Worm (Caenorhabditis elegans): ENCODE measurements around the gene flp-12.
A peak's percentile ranks its signal among the peaks of the same experiment; 100 is the strongest.

The flp-12 gene

ce11 chrX:4588462-4588861, 3.7 kb downstream of the flp-12 start, which contains the start of gene lnp-1:
Gene lnp-1, plus strand, starts transcription at chrX:4588762.
- TF ChIP-seq F13C5.2 (tag; optimal IDR thresholded peaks at IDR 0.05) (no peak), ets-7 (tag; optimal IDR thresholded peaks at IDR 0.05) (no peak), ceh-36 (tag; optimal IDR thresholded peaks at IDR 0.05) (no peak), hmbx-1 (tag; optimal IDR thresholded peaks at IDR 0.05) (no peak), tbx-37 (GFP tag; conservative IDR thresholded peaks at IDR 0.05) (no peak), tbx-11 (GFP tag; IDR thresholded peaks at IDR 0.05) (no peak), flt-1 (GFP tag; IDR thresholded peaks at IDR 0.05) (no peak), B0310.2 (tag; optimal IDR thresholded peaks at IDR 0.05) (no peak), aly-1 (tag; optimal IDR thresholded peaks at IDR 0.05) (no peak), ama-1 (optimal IDR thresholded peaks at IDR 0.05) (no peak), pes-1 (GFP tag; IDR thresholded peaks at IDR 0.05) (no peak), sea-1 (GFP tag; conservative IDR thresholded peaks at IDR 0.05) (no peak), ceh-13 (GFP tag; optimal IDR thresholded peaks at IDR 0.05) (no peak), tra-4 (tag; optimal IDR thresholded peaks at IDR 0.05) (no peak)

ce11 chrX:4587934-4588333, 4.2 kb downstream of the flp-12 start:
- TF ChIP-seq ceh-36 (tag; optimal IDR thresholded peaks at IDR 0.05) (no peak), ets-7 (tag; optimal IDR thresholded peaks at IDR 0.05) (no peak), sea-1 (GFP tag; conservative IDR thresholded peaks at IDR 0.05) (no peak), tbx-37 (GFP tag; conservative IDR thresholded peaks at IDR 0.05) (no peak), B0310.2 (tag; optimal IDR thresholded peaks at IDR 0.05) (no peak), tra-4 (tag; optimal IDR thresholded peaks at IDR 0.05) (no peak), hmbx-1 (tag; optimal IDR thresholded peaks at IDR 0.05) (no peak), tbx-11 (GFP tag; IDR thresholded peaks at IDR 0.05) (no peak), aly-1 (tag; optimal IDR thresholded peaks at IDR 0.05) (no peak), scrt-1 (GFP tag; IDR thresholded peaks at IDR 0.05) (no peak), ama-1 (optimal IDR thresholded peaks at IDR 0.05) (no peak)

DNA sequence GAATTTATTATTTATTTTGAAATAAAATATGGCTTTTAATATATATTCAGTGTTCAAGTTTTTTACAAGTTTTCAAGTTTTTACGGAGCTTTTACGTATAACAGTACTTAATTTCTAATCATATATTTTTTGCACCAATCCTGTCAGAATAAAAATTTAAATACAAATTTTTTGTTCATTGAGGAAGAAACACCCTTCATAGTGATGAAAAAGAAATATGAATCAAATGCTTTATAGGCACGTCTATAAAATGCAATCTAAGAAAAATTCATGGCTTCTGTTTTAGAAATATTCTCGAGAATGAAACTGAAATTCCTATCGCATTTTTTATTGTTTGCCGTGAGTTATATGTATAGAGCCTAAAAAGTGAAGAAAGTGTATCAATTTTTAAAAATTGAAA, 5.5 kb downstream of the flp-12 start, which contains the start of gene C05E11.2:
TSS of gene C05E11.2 (plus strand) at position 301 of the 400 bp plus-strand sequence.
- TF ChIP-seq scrt-1 (GFP tag; IDR thresholded peaks at IDR 0.05) = no peak
- no peak for TF ChIP-seq hnd-1 (tag; optimal IDR thresholded peaks at IDR 0.05)
- no peak for TF ChIP-seq ceh-36 (tag; optimal IDR thresholded peaks at IDR 0.05)
- no peak for TF ChIP-seq F13C5.2 (tag; optimal IDR thresholded peaks at IDR 0.05)
- TF ChIP-seq hmbx-1 (tag; optimal IDR thresholded peaks at IDR 0.05) = no peak
- TF ChIP-seq ets-7 (tag; optimal IDR thresholded peaks at IDR 0.05) = no peak
- TF ChIP-seq pes-1 (GFP tag; IDR thresholded peaks at IDR 0.05) = no peak
- TF ChIP-seq sea-1 (GFP tag; conservative IDR thresholded peaks at IDR 0.05) = no peak
- no peak for TF ChIP-seq flt-1 (GFP tag; IDR thresholded peaks at IDR 0.05)
- TF ChIP-seq ama-1 (optimal IDR thresholded peaks at IDR 0.05) = no peak
- no peak for TF ChIP-seq hmg-4 (GFP tag; optimal IDR thresholded peaks at IDR 0.05)
- TF ChIP-seq aly-1 (tag; optimal IDR thresholded peaks at IDR 0.05) = no peak
- no peak for TF ChIP-seq B0310.2 (tag; optimal IDR thresholded peaks at IDR 0.05)
- TF ChIP-seq tra-4 (tag; optimal IDR thresholded peaks at IDR 0.05) = no peak
- TF ChIP-seq ceh-13 (GFP tag; optimal IDR thresholded peaks at IDR 0.05) = no peak
- TF ChIP-seq tbx-11 (GFP tag; IDR thresholded peaks at IDR 0.05) = no peak

DNA sequence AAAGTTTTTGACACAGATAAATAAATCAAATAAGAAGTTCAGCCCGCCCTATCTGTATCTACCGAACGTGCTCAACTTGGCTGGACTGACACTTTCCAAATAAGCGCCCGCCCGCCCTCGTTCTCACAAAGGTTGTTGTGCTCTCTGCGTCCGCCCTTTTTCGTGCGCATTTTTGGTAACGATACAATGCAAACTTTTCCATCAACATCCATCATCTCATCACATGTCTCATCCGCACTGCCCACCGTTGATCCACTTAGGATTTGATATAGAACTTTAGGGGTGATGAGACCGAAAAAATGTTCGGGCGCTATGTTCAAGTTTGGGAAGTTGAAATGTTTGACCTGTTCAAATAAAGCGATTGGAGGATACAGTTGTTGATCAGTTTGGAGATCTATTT, 6.6 kb downstream of the flp-12 start, which contains the start of gene C05E11.7:
TSS of gene C05E11.7 (minus strand) at position 101 of the 400 bp plus-strand sequence.
- TF ChIP-seq F13C5.2 (tag; optimal IDR thresholded peaks at IDR 0.05) = no peak
- no peak for TF ChIP-seq scrt-1 (GFP tag; IDR thresholded peaks at IDR 0.05)
- TF ChIP-seq tbx-37 (GFP tag; conservative IDR thresholded peaks at IDR 0.05) = no peak
- no peak for TF ChIP-seq ceh-36 (tag; optimal IDR thresholded peaks at IDR 0.05)
- TF ChIP-seq tra-4 (tag; optimal IDR thresholded peaks at IDR 0.05) = no peak
- TF ChIP-seq hnd-1 (tag; optimal IDR thresholded peaks at IDR 0.05) = no peak
- TF ChIP-seq B0310.2 (tag; optimal IDR thresholded peaks at IDR 0.05) = no peak
- no peak for TF ChIP-seq ets-7 (tag; optimal IDR thresholded peaks at IDR 0.05)
- no peak for TF ChIP-seq tbx-11 (GFP tag; IDR thresholded peaks at IDR 0.05)
- TF ChIP-seq aly-1 (tag; optimal IDR thresholded peaks at IDR 0.05) = no peak
- no peak for TF ChIP-seq ceh-13 (GFP tag; optimal IDR thresholded peaks at IDR 0.05)

DNA sequence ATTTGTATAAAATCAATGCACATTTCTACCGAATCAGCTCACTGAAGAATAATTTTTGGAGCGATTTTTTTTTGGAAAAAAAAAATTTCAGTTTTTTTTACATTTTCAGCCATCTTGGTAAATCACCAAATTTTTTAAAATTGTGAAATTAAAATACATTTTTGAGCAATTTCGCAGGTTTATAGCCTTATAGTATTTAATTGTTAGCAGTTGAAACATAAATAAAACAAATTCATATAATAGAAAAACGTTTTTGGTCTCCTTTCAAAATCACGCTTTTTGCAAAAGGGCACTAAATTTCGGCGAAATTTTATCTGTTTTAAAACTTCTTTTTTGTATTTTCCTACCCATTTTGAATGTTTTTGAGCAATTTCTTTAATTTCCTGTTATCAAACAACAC, 13.6 kb downstream of the flp-12 start:
- TF ChIP-seq tbx-11 (GFP tag; IDR thresholded peaks at IDR 0.05) (no peak), hmg-4 (GFP tag; optimal IDR thresholded peaks at IDR 0.05) (no peak), F13C5.2 (tag; optimal IDR thresholded peaks at IDR 0.05) (no peak), ama-1 (optimal IDR thresholded peaks at IDR 0.05) (no peak), ets-7 (tag; optimal IDR thresholded peaks at IDR 0.05) (no peak), tra-4 (tag; optimal IDR thresholded peaks at IDR 0.05) (no peak), pes-1 (GFP tag; IDR thresholded peaks at IDR 0.05) (no peak), ceh-13 (GFP tag; optimal IDR thresholded peaks at IDR 0.05) (no peak), hmbx-1 (tag; optimal IDR thresholded peaks at IDR 0.05) (no peak), aly-1 (tag; optimal IDR thresholded peaks at IDR 0.05) (no peak), B0310.2 (tag; optimal IDR thresholded peaks at IDR 0.05) (no peak)

- TF ChIP-seq pes-1 (GFP tag; IDR thresholded peaks at IDR 0.05) (no peak), tbx-37 (GFP tag; conservative IDR thresholded peaks at IDR 0.05) (no peak), ceh-13 (GFP tag; optimal IDR thresholded peaks at IDR 0.05) (no peak), F13C5.2 (tag; optimal IDR thresholded peaks at IDR 0.05) (no peak), flt-1 (GFP tag; IDR thresholded peaks at IDR 0.05) (no peak), ama-1 (optimal IDR thresholded peaks at IDR 0.05) (no peak), hmbx-1 (tag; optimal IDR thresholded peaks at IDR 0.05) (no peak), sea-1 (GFP tag; conservative IDR thresholded peaks at IDR 0.05) (no peak), ceh-36 (tag; optimal IDR thresholded peaks at IDR 0.05) (no peak), aly-1 (tag; optimal IDR thresholded peaks at IDR 0.05) (no peak), tra-4 (tag; optimal IDR thresholded peaks at IDR 0.05) (no peak), hmg-4 (GFP tag; optimal IDR thresholded peaks at IDR 0.05) (no peak), hnd-1 (tag; optimal IDR thresholded peaks at IDR 0.05) (no peak)
Observed at ce11 chrX:4577941-4578340, 14.2 kb downstream of the flp-12 start, which contains the start of gene C05E11.3. Gene C05E11.3, plus strand, starts transcription at chrX:4578241.

- no peak for TF ChIP-seq ceh-13 (GFP tag; optimal IDR thresholded peaks at IDR 0.05)
- no peak for TF ChIP-seq ama-1 (optimal IDR thresholded peaks at IDR 0.05)
- TF ChIP-seq tra-4 (tag; optimal IDR thresholded peaks at IDR 0.05) = no peak
- no peak for TF ChIP-seq sea-1 (GFP tag; conservative IDR thresholded peaks at IDR 0.05)
- TF ChIP-seq pes-1 (GFP tag; IDR thresholded peaks at IDR 0.05) = 0 out of 2 replicates have a peak, but pooled peaks have one; percentile 45
- no peak for TF ChIP-seq tbx-37 (GFP tag; conservative IDR thresholded peaks at IDR 0.05)
- peak; percentile 70 for TF ChIP-seq hmg-4 (GFP tag; optimal IDR thresholded peaks at IDR 0.05)
- no peak for TF ChIP-seq B0310.2 (tag; optimal IDR thresholded peaks at IDR 0.05)
- TF ChIP-seq F13C5.2 (tag; optimal IDR thresholded peaks at IDR 0.05) = peak; percentile 43
Observed at ce11 chrX:4576272-4576671, 15.9 kb downstream of the flp-12 start.

Measured in whole organism, early embryonic.